Worm (Caenorhabditis elegans) whole organism, L2 larva: Measurements from ENCODE around the gene D2089.3.
A peak's percentile ranks its signal among the peaks of the same experiment; 100 is the strongest.

ENCODE experiments used
- C34F6.9 ChIP-seq: fragments of 150-350 bp; optimal IDR thresholded peaks from 2 replicates; lab custom pipeline; 2014; ENCODE audit warnings: missing biosample characterization, missing genetic modification characterization
- F13H6.1 ChIP-seq: sonication (generic microtip); optimal IDR thresholded peaks from 2 replicates; lab custom pipeline; 2016; ENCODE audit warnings: missing genetic modification characterization, missing compliant biosample characterization
- R02D3.7 ChIP-seq: fragments of 150-350 bp; optimal IDR thresholded peaks from 2 replicates; lab custom pipeline; 2014; ENCODE audit warnings: missing biosample characterization, missing genetic modification characterization
- ZK546.5 ChIP-seq: sonication (generic microtip); optimal IDR thresholded peaks from 2 replicates; lab custom pipeline; 2017; ENCODE audit warnings: missing biosample characterization, missing genetic modification characterization
- alr-1 ChIP-seq: fragments of 150-350 bp; optimal IDR thresholded peaks from 2 replicates; lab custom pipeline; 2014; ENCODE audit warnings: missing biosample characterization, missing genetic modification characterization
- ama-1 ChIP-seq: fragments of 150-350 bp; optimal IDR thresholded peaks from 2 replicates; lab custom pipeline; 2018; ENCODE audit warnings: inconsistent platforms
- blmp-1 ChIP-seq: sonication (generic microtip); optimal IDR thresholded peaks from 2 replicates; lab custom pipeline; 2017; ENCODE audit warnings: missing genetic modification characterization, mild to moderate bottlenecking, missing compliant biosample characterization, antibody characterized with exemption, moderate library complexity; ENCODE audit not compliant: insufficient read depth
- ceh-16 ChIP-seq: fragments of 150-350 bp; optimal IDR thresholded peaks from 2 replicates; lab custom pipeline; 2014; ENCODE audit warnings: missing biosample characterization, missing genetic modification characterization
- ceh-82 ChIP-seq: fragments of 150-350 bp; optimal IDR thresholded peaks from 2 replicates; lab custom pipeline; 2014; ENCODE audit warnings: missing biosample characterization, missing genetic modification characterization
- crh-2 ChIP-seq: sonication (generic microtip); optimal IDR thresholded peaks from 2 replicates; lab custom pipeline; 2017; ENCODE audit warnings: missing biosample characterization, missing genetic modification characterization
- egl-27 ChIP-seq: sonication (generic microtip); optimal IDR thresholded peaks from 3 replicates; lab custom pipeline; 2017; ENCODE audit warnings: missing biosample characterization, missing genetic modification reagents, missing genetic modification characterization
- fos-1 ChIP-seq: fragments of 150-350 bp; optimal IDR thresholded peaks from 2 replicates; lab custom pipeline; 2014; ENCODE audit warnings: missing biosample characterization, missing genetic modification characterization
- gmeb-1 ChIP-seq: fragments of 150-350 bp; optimal IDR thresholded peaks from 2 replicates; lab custom pipeline; 2014; ENCODE audit warnings: missing biosample characterization, missing genetic modification characterization
- lin-13 ChIP-seq: fragments of 150-350 bp; optimal IDR thresholded peaks from 2 replicates; lab custom pipeline; 2014; ENCODE audit warnings: missing biosample characterization, missing genetic modification reagents, missing genetic modification characterization
- lin-39 ChIP-seq: fragments of 150-350 bp; optimal IDR thresholded peaks from 2 replicates; lab custom pipeline; 2014; ENCODE audit warnings: missing biosample characterization, missing genetic modification reagents, missing genetic modification characterization
- mab-5 ChIP-seq: fragments of 150-350 bp; optimal IDR thresholded peaks from 2 replicates; lab custom pipeline; 2014; ENCODE audit warnings: missing biosample characterization, missing genetic modification characterization
- nhr-11 ChIP-seq: fragments of 150-350 bp; optimal IDR thresholded peaks from 2 replicates; lab custom pipeline; 2014; ENCODE audit warnings: missing biosample characterization, missing genetic modification characterization
- nhr-129 ChIP-seq: fragments of 150-350 bp; optimal IDR thresholded peaks from 2 replicates; lab custom pipeline; 2014; ENCODE audit warnings: missing biosample characterization, missing genetic modification characterization
- nhr-237 ChIP-seq: fragments of 150-350 bp; optimal IDR thresholded peaks from 2 replicates; lab custom pipeline; 2014; ENCODE audit warnings: missing biosample characterization, missing genetic modification characterization
- nhr-25 ChIP-seq: fragments of 150-350 bp; sonication (generic microtip); optimal IDR thresholded peaks from 3 replicates; lab custom pipeline; 2014; ENCODE audit warnings: missing biosample characterization, missing genetic modification characterization
- nhr-77 ChIP-seq: fragments of 150-350 bp; optimal IDR thresholded peaks from 2 replicates; lab custom pipeline; 2014; ENCODE audit warnings: missing biosample characterization, missing genetic modification characterization
- skn-1 ChIP-seq: sonication (generic microtip); optimal IDR thresholded peaks from 2 replicates; lab custom pipeline; 2017; ENCODE audit warnings: missing biosample characterization, missing genetic modification characterization
- sma-3 ChIP-seq: sonication (generic microtip); optimal IDR thresholded peaks from 2 replicates; lab custom pipeline; 2016; ENCODE audit warnings: missing genetic modification reagents, missing genetic modification characterization, missing compliant biosample characterization
- sma-9 ChIP-seq, 2 experiments: fragments of 150-350 bp in 1 of 2; sonication (generic microtip) in 1 of 2; optimal IDR thresholded peaks; 2 replicates each; lab custom pipeline; 2014 to 2016; ENCODE audit warnings: missing genetic modification characterization in 2 of 2, mild to moderate bottlenecking in 1 of 2, missing biosample characterization in 1 of 2, missing compliant biosample characterization in 1 of 2, missing genetic modification reagents in 1 of 2, moderate library complexity in 1 of 2
- snpc-4 ChIP-seq: fragments of 150-350 bp; optimal IDR thresholded peaks from 2 replicates; lab custom pipeline; 2014; ENCODE audit warnings: missing biosample characterization, missing genetic modification characterization
- unc-39 ChIP-seq: fragments of 150-350 bp; optimal IDR thresholded peaks from 2 replicates; lab custom pipeline; 2014; ENCODE audit warnings: missing biosample characterization, missing genetic modification characterization
- zag-1 ChIP-seq: fragments of 150-350 bp; optimal IDR thresholded peaks from 2 replicates; lab custom pipeline; 2014; ENCODE audit warnings: missing biosample characterization, missing genetic modification characterization

Gene D2089.3

DNA sequence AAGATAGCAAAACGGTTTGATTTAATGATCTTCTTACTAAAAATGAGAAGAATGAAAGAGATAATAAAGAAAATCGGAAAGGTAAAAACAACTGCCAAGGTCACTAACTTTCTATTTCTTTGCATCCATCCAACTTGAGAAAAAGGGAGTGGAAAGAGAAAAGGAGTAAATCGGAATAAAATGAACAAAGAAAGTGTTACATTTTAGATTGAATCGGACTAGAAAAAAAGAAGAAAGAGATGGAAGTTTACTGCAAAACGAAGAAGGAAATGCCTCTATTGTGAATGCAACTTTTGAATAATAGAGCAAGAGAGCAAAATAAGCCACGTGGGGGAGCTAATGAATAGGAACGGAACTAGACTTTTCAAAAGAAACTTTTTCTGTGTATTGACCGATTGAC is 41.1 kb upstream of the D2089.3 start:
- TF ChIP-seq mab-5 (tag; lab: Kevin White, UChicago) (no peak), blmp-1 (tag; lab: Kevin White, UChicago) (peak; percentile 94), nhr-25 (tag; lab: Kevin White, UChicago) (peak; percentile 75)
- TF ChIP-seq, all 48 proteins: peak for 2

DNA sequence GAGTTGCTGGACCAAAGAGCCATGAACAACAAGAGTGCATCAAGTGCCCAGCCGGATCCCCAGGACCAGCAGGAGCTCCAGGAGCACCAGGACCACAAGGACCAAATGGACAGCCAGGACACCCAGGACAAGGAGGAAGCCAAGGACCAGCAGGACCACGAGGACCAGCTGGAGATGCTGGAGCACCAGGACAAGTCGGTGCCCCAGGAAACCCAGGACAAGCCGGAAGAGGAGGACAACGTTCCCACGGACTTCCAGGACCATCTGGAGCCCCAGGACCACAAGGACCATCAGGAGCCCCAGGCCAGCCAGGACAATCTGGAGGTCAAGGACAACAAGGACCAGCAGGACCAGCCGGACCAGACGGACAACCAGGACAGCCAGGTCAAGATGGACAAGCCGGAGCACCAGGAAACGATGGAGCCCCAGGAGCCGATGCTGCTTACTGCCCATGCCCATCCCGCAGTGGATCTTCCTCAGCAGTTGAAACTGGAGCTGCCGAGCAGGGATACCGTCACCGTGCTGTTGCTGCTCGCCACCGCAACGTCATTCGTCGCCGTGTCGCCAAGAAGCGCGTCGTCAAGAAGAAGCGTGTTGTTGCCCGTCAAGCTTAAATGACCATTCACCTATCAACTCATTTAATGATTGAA is 40.5 kb upstream of the D2089.3 start:
- no peak for TF ChIP-seq alr-1 (tag; lab: Kevin White, UChicago)
- TF ChIP-seq egl-27: no peak
- TF ChIP-seq lin-13 (GFP tag; lab: Kevin White, UChicago): no peak
- TF ChIP-seq mab-5 (tag; lab: Kevin White, UChicago): no peak
- TF ChIP-seq F13H6.1 (tag; lab: Kevin White, UChicago): no peak
- no peak for TF ChIP-seq gmeb-1 (tag; lab: Kevin White, UChicago)
- no peak for TF ChIP-seq sma-3 (GFP tag; lab: Kevin White, UChicago)
- TF ChIP-seq sma-9 (GFP tag; optimal IDR thresholded peaks at IDR 0.05; lab: Kevin White, UChicago): no peak
- TF ChIP-seq sma-9 (tag; optimal IDR thresholded peaks at IDR 0.05; lab: Kevin White, UChicago): no peak
- no peak for TF ChIP-seq nhr-129 (tag; lab: Kevin White, UChicago)
- no peak for TF ChIP-seq snpc-4 (tag; lab: Kevin White, UChicago)
- no peak for TF ChIP-seq blmp-1 (tag; lab: Kevin White, UChicago)
- no peak for TF ChIP-seq zag-1 (tag; lab: Kevin White, UChicago)
- TF ChIP-seq C34F6.9 (tag; lab: Kevin White, UChicago): no peak
- no peak for TF ChIP-seq fos-1 (tag; lab: Kevin White, UChicago)
- no peak for TF ChIP-seq ZK546.5
- TF ChIP-seq ceh-82 (tag; lab: Kevin White, UChicago): no peak
- no peak for TF ChIP-seq R02D3.7 (tag; lab: Kevin White, UChicago)

DNA sequence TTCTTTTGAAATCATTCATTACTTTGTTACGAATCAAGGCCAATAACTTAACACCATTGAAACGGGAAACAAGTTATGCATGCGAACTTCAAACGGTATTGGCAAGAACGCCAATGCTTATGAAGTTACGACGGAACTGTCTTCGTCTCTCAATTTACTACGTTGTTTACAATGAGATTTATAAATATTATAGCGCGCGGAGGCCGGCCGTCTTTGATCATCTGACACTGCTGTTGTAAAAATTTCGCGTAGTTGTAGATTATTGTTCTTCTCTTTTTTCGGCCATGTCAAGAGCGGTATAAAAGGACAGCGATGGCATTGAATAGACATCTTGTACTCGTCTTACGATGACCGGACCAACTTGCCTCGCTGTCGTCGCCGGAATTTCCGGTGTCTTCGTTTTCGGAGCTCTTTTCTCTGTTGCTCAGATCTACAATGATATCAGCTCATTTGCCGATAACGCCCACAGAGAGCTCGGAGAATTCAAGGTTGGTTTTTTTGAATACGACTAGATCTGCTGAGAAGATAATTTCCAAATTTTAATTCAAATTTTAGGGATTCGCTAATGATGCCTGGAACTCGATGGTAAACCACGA is 39.7 kb upstream of the D2089.3 start, which contains the start of gene col-39:
TSS of gene col-39 (plus strand) at position 342 of the 596 bp plus-strand sequence.
- TF ChIP-seq nhr-237 (tag; lab: Kevin White, UChicago): no peak
- TF ChIP-seq blmp-1 (tag; lab: Kevin White, UChicago): peak; percentile 51
- peak; percentile 41 for TF ChIP-seq ama-1 (lab: Kevin White, UChicago)
- peak; percentile 48 for TF ChIP-seq nhr-25 (tag; lab: Kevin White, UChicago)
- TF ChIP-seq egl-27: no peak

ce11 chrII:10703594-10704384 is 38.9 kb upstream of the D2089.3 start, which contains the start of gene col-79:
TSS of gene col-79 (plus strand) at chrII:10703613.
- peak; percentile 40 for TF ChIP-seq nhr-25 (tag; lab: Kevin White, UChicago)
- no peak for TF ChIP-seq nhr-11 (tag; lab: Kevin White, UChicago)
- peak; percentile 9 for TF ChIP-seq sma-9 (GFP tag; optimal IDR thresholded peaks at IDR 0.05; lab: Kevin White, UChicago)
- no peak for TF ChIP-seq sma-9 (tag; optimal IDR thresholded peaks at IDR 0.05; lab: Kevin White, UChicago)
- TF ChIP-seq sma-3 (GFP tag; lab: Kevin White, UChicago): no peak
- TF ChIP-seq, all 48 proteins: peak for 2

ce11 chrII:10696060-10696459 is 31.1 kb upstream of the D2089.3 start:
- TF ChIP-seq nhr-129 (tag; lab: Kevin White, UChicago): no peak
- no peak for TF ChIP-seq ceh-16 (tag; lab: Kevin White, UChicago)
- TF ChIP-seq lin-39 (tag; lab: Kevin White, UChicago): no peak
- no peak for TF ChIP-seq fos-1 (tag; lab: Kevin White, UChicago)
- TF ChIP-seq F13H6.1 (tag; lab: Kevin White, UChicago): no peak
- no peak for TF ChIP-seq skn-1
- TF ChIP-seq R02D3.7 (tag; lab: Kevin White, UChicago): no peak
- TF ChIP-seq ZK546.5: no peak
- TF ChIP-seq unc-39 (tag; lab: Kevin White, UChicago): no peak
- no peak for TF ChIP-seq nhr-77 (tag; lab: Kevin White, UChicago)
- no peak for TF ChIP-seq ama-1 (lab: Kevin White, UChicago)
- TF ChIP-seq crh-2 (tag; lab: Kevin White, UChicago): no peak
